Worm (Caenorhabditis elegans) whole organism, young adult: ENCODE data around the gene Y27F2A.11.
"Not testable (repeated sequence)": the region's sequence is repeated elsewhere in the genome, so short reads cannot be mapped to it uniquely, and the experiment has no call there.

ENCODE experiments used
- F10E7.11 ChIP-seq: sonication (generic microtip); optimal IDR thresholded peaks from 2 replicates; lab custom pipeline; 2017; ENCODE audit warnings: mild to moderate bottlenecking, missing genetic modification characterization, moderate library complexity, missing compliant biosample characterization
- F49E8.2 ChIP-seq: sonication (generic microtip); optimal IDR thresholded peaks from 3 replicates; lab custom pipeline; 2017; ENCODE audit warnings: missing genetic modification characterization, mild to moderate bottlenecking, missing compliant biosample characterization, antibody characterized with exemption, moderate library complexity; ENCODE audit not compliant: insufficient read depth
- F52B5.7 ChIP-seq: sonication (generic microtip); optimal IDR thresholded peaks from 2 replicates; lab custom pipeline; 2016; ENCODE audit warnings: mild to moderate bottlenecking, missing genetic modification characterization, missing compliant biosample characterization
- ceh-91 ChIP-seq: fragments of 200-800 bp; sonication (Bioruptor generic); IDR thresholded peaks from 2 replicates; pipeline ENCODE4 v1.3.6; 2022; ENCODE audit warnings: missing genetic modification reagents, missing genetic modification characterization, missing compliant biosample characterization
- nhr-179 ChIP-seq: sonication (generic microtip); optimal IDR thresholded peaks from 2 replicates; lab custom pipeline; 2016; ENCODE audit warnings: mild to moderate bottlenecking, missing genetic modification characterization, missing compliant biosample characterization

DNA sequence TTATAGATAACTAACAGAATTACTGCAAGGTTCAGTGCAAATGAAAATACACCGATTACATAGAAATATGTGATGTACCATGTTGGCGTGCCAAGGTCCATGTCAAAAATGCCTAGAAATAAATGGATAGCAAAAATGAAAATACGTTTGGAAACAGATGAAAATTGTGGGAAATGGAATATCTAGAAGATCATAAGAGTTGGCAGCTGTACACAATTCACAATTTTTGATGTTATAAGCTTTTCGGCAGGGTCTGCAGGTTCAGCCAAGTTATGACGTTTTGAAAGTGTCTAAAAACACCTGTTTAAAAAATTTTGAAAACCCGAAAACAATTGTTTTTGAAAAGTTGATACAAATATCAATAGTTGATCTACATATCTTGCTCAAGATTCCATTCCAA is 44.6 kb upstream of the Y27F2A.11 start, which contains the start of gene sri-43:
- not testable (repeated sequence) for TF ChIP-seq F10E7.11 (tag; lab: Kevin White, UChicago); ceh-91 (GFP tag; lab: Robert Waterston, UW); F52B5.7 (tag; lab: Kevin White, UChicago); nhr-179 (tag; lab: Kevin White, UChicago); F49E8.2 (tag; lab: Kevin White, UChicago)
